Fruit fly (Drosophila melanogaster): ENCODE data around the gene Rab11.

DNA sequence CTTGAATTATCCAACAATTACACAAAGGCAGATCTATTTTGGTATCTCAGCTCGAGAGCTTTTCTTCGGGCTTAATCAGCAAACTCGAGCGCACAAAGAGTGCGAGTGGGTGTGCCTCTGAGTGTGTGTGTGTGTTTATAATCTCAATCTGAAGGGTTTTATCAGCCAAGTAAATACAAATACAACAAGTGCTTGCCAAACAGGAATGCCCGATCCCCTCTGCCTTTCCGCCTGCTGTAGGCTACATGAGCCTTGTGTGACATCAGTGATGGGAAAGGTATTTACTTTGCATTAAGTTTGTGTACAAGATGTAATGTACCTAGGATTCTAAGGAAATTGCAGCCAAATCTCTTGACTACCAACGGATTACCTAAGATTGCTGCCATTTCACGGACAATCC lies 21.8 kb upstream of the Rab11 start:
- no peak for TF ChIP-seq EcR (GFP tag; optimal IDR thresholded peaks at IDR 0.05)
- no peak for TF ChIP-seq CG8478 (optimal IDR thresholded peaks at IDR 0.05)
- no peak for TF ChIP-seq pan (optimal IDR thresholded peaks at IDR 0.05)
- no peak for TF ChIP-seq usp (GFP tag; optimal IDR thresholded peaks at IDR 0.05)
- TF ChIP-seq Dll (optimal IDR thresholded peaks at IDR 0.05) = no peak
- TF ChIP-seq psq (optimal IDR thresholded peaks at IDR 0.05) = no peak

All from whole organism.